Fruit fly (Drosophila melanogaster) whole organism, prepupa: ENCODE data around the gene CG7341.

Experiments used
- CG16779 ChIP-seq: fragments of 200-800 bp; sonication (Bioruptor generic); optimal IDR thresholded peaks from 3 replicates; lab custom pipeline; 2017; ENCODE audit warnings: missing biosample characterization, mild to moderate bottlenecking, missing genetic modification characterization
- CG6163 ChIP-seq: fragments of 200-800 bp; sonication (Bioruptor generic); IDR thresholded peaks from 3 replicates; pipeline ENCODE4 v1.3.6; 2022; ENCODE audit warnings: missing biosample characterization, missing genetic modification characterization
- CG6854 ChIP-seq: fragments of 200-800 bp; sonication (Bioruptor generic); optimal IDR thresholded peaks from 2 replicates; lab custom pipeline; 2017; ENCODE audit warnings: missing biosample characterization, mild to moderate bottlenecking, missing genetic modification characterization
- CG8319 ChIP-seq: fragments of 200-800 bp; sonication (Bioruptor generic); optimal IDR thresholded peaks from 3 replicates; lab custom pipeline; 2016; ENCODE audit warnings: missing biosample characterization, missing genetic modification characterization
- Gug ChIP-seq: fragments of 200-800 bp; sonication (Bioruptor generic); IDR thresholded peaks from 2 replicates; pipeline ENCODE4 v1.3.6; 2022; ENCODE audit warnings: missing biosample characterization, missing genetic modification characterization
- Hr4 ChIP-seq: fragments of 200-800 bp; sonication (Bioruptor generic); optimal IDR thresholded peaks from 3 replicates; lab custom pipeline; 2016; ENCODE audit warnings: missing biosample characterization, missing genetic modification characterization
- Met ChIP-seq: fragments of 200-800 bp; sonication (Bioruptor generic); optimal IDR thresholded peaks from 3 replicates; lab custom pipeline; 2016; ENCODE audit warnings: missing biosample characterization, missing genetic modification characterization
- OdsH ChIP-seq: fragments of 200-800 bp; sonication (Bioruptor generic); optimal IDR thresholded peaks from 3 replicates; lab custom pipeline; 2016; ENCODE audit warnings: missing biosample characterization, missing genetic modification characterization
- Sox102F ChIP-seq: fragments of 200-800 bp; sonication (Bioruptor generic); optimal IDR thresholded peaks from 2 replicates; lab custom pipeline; 2016; ENCODE audit warnings: missing biosample characterization, mild to moderate bottlenecking, missing genetic modification characterization
- dac ChIP-seq: fragments of 200-800 bp; sonication (Bioruptor generic); optimal IDR thresholded peaks from 2 replicates; lab custom pipeline; 2017; ENCODE audit warnings: missing biosample characterization, mild to moderate bottlenecking, missing genetic modification characterization
- eg ChIP-seq: fragments of 200-800 bp; sonication (Bioruptor generic); IDR thresholded peaks from 3 replicates; pipeline ENCODE4 v1.3.6; 2022; ENCODE audit warnings: missing biosample characterization, missing genetic modification characterization
- fd85E ChIP-seq: fragments of 200-800 bp; sonication (Bioruptor generic); optimal IDR thresholded peaks from 3 replicates; lab custom pipeline; 2016; ENCODE audit warnings: missing biosample characterization, missing genetic modification characterization
- net ChIP-seq: fragments of 200-800 bp; sonication (Bioruptor generic); optimal IDR thresholded peaks from 3 replicates; lab custom pipeline; 2016; ENCODE audit warnings: missing biosample characterization, missing genetic modification characterization

dm6 chr3L:18154140-18154539, 41.4 kb downstream of the CG7341 start:
- TF ChIP-seq dac (GFP tag; lab: Kevin White, UChicago) (no peak), fd85E (no peak), CG6163 (GFP tag; lab: Robert Waterston, UW) (no peak), Hr4 (GFP tag; lab: Kevin White, UChicago) (no peak), Sox102F (GFP tag; lab: Kevin White, UChicago) (no peak), CG16779 (tag; lab: Kevin White, UChicago) (no peak), CG6854 (GFP tag; lab: Kevin White, UChicago) (no peak), Gug (GFP tag; lab: Robert Waterston, UW) (no peak), CG8319 (no peak), net (GFP tag; lab: Kevin White, UChicago) (no peak), eg (no peak), OdsH (GFP tag; lab: Kevin White, UChicago) (no peak), Met (GFP tag; lab: Kevin White, UChicago) (no peak)
